Worm (Caenorhabditis elegans): ENCODE results near the gene ndua-8.

DNA sequence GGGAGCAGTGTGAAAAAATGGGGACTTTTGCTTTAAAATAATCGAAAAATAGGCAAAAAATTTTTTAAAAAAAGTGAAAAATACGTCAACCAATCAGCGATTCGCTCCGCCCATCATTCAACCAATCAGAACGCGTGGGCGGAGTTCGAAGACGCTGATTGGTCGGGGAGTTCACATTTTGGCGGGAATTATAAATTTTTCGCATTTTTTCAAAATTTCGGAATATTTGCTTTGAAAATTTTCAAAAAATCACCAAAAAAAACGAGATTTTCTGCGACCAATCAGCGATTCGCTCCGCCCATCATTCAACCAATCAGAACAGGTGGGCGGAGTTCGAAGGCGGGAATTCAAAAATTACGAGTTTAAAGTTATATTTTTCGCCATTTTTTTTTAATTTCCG lies 43.6 kb downstream of the ndua-8 start:
- no peak for TF ChIP-seq tra-1 (GFP tag; IDR thresholded peaks at IDR 0.05)
- no peak for TF ChIP-seq hmg-1.1 (GFP tag; IDR thresholded peaks at IDR 0.05)
- no peak for TF ChIP-seq fkh-10 (GFP tag; optimal IDR thresholded peaks at IDR 0.05)
- TF ChIP-seq pha-4 (GFP tag; IDR thresholded peaks at IDR 0.05): no peak
- no peak for TF ChIP-seq pha-4 (tag; optimal IDR thresholded peaks at IDR 0.05)
- no peak for TF ChIP-seq cey-2 (tag; optimal IDR thresholded peaks at IDR 0.05; ENCODE audit: borderline replicate concordance, insufficient read depth)
- no peak for TF ChIP-seq mxl-3 (GFP tag; optimal IDR thresholded peaks at IDR 0.05)
- no peak for TF ChIP-seq ztf-7 (tag; optimal IDR thresholded peaks at IDR 0.05)
- no peak for TF ChIP-seq ama-1 (optimal IDR thresholded peaks at IDR 0.05)
- no peak for TF ChIP-seq dve-1 (tag; optimal IDR thresholded peaks at IDR 0.05; ENCODE audit: insufficient read depth)
- no peak for TF ChIP-seq unc-130 (GFP tag; optimal IDR thresholded peaks at IDR 0.05)
- TF ChIP-seq nhr-42 (GFP tag; IDR thresholded peaks at IDR 0.05): no peak
- no peak for TF ChIP-seq lin-39 (tag; optimal IDR thresholded peaks at IDR 0.05)

Data from whole organism, L4 larva.